Worm (Caenorhabditis elegans) whole organism, L1 larva: Measurements from ENCODE around the gene cdc-73.
A peak's percentile ranks its signal among the peaks of the same experiment; 100 is the strongest.

Experiments used
- blmp-1 ChIP-seq: fragments of 150-350 bp; optimal IDR thresholded peaks from 2 replicates; lab custom pipeline; 2014; ENCODE audit warnings: missing biosample characterization, missing genetic modification characterization
- egl-27 ChIP-seq, 2 experiments: fragments of 150-350 bp in 1 of 2; sonication (generic microtip); optimal IDR thresholded peaks; 3 replicates each; lab custom pipeline; 2017 to 2018; ENCODE audit warnings: missing biosample characterization in 2 of 2, missing genetic modification characterization in 2 of 2, missing genetic modification reagents in 2 of 2
- mef-2 ChIP-seq: fragments of 150-350 bp; optimal IDR thresholded peaks from 2 replicates; lab custom pipeline; 2014; ENCODE audit warnings: missing biosample characterization, missing genetic modification characterization
- unc-86 ChIP-seq: sonication (generic microtip); optimal IDR thresholded peaks from 2 replicates; lab custom pipeline; 2016; ENCODE audit warnings: missing genetic modification characterization, missing compliant biosample characterization

DNA sequence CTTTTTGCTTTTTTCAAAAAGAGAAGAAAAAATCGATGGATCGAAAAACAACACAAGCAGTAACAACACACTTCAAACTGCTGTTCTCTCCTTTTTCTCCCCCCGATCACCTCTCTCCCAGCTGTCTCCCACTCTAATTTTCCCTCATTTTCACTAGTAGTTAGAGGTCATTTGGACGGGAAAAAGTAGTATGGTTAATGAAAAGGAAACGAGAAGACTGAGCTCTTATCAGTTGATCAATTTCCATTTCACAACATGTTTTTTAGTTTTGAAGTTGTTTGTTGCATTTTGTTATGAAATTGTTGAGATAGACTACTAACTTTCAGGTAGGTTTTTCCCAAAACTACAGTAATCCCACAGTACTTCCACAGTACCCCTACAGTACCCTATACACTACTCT lies 33.9 kb upstream of the cdc-73 start:
- peak; percentile 95 for TF ChIP-seq blmp-1 (tag; lab: Kevin White, UChicago)
- no peak for TF ChIP-seq egl-27 (tag; optimal IDR thresholded peaks at IDR 0.05; lab: Kevin White, UChicago)
- TF ChIP-seq mef-2 (tag; lab: Kevin White, UChicago): no peak
- TF ChIP-seq unc-86 (tag; lab: Kevin White, UChicago): no peak
